Worm (Caenorhabditis elegans) whole organism, L2 larva: ENCODE measurements around the gene T06F4.1.

Experiments
- C34F6.9 ChIP-seq: fragments of 150-350 bp; optimal IDR thresholded peaks from 2 replicates; lab custom pipeline; 2014; ENCODE audit warnings: missing biosample characterization, missing genetic modification characterization
- F13H6.1 ChIP-seq: sonication (generic microtip); optimal IDR thresholded peaks from 2 replicates; lab custom pipeline; 2016; ENCODE audit warnings: missing genetic modification characterization, missing compliant biosample characterization
- Y55F3AM.14 ChIP-seq: fragments of 200-800 bp; sonication (Bioruptor generic); optimal IDR thresholded peaks from 2 replicates; lab custom pipeline; 2018; ENCODE audit warnings: mild to moderate bottlenecking, missing genetic modification characterization, missing compliant biosample characterization
- ZK546.5 ChIP-seq: sonication (generic microtip); optimal IDR thresholded peaks from 2 replicates; lab custom pipeline; 2017; ENCODE audit warnings: missing biosample characterization, missing genetic modification characterization
- alr-1 ChIP-seq: fragments of 150-350 bp; optimal IDR thresholded peaks from 2 replicates; lab custom pipeline; 2014; ENCODE audit warnings: missing biosample characterization, missing genetic modification characterization
- aly-2 ChIP-seq: fragments of 150-350 bp; optimal IDR thresholded peaks from 2 replicates; lab custom pipeline; 2014; ENCODE audit warnings: missing biosample characterization, missing genetic modification characterization
- ama-1 ChIP-seq: fragments of 150-350 bp; optimal IDR thresholded peaks from 2 replicates; lab custom pipeline; 2018; ENCODE audit warnings: inconsistent platforms
- blmp-1 ChIP-seq: sonication (generic microtip); optimal IDR thresholded peaks from 2 replicates; lab custom pipeline; 2017; ENCODE audit warnings: missing genetic modification characterization, mild to moderate bottlenecking, missing compliant biosample characterization, antibody characterized with exemption, moderate library complexity; ENCODE audit not compliant: insufficient read depth
- ceh-16 ChIP-seq: fragments of 150-350 bp; optimal IDR thresholded peaks from 2 replicates; lab custom pipeline; 2014; ENCODE audit warnings: missing biosample characterization, missing genetic modification characterization
- ceh-82 ChIP-seq: fragments of 150-350 bp; optimal IDR thresholded peaks from 2 replicates; lab custom pipeline; 2014; ENCODE audit warnings: missing biosample characterization, missing genetic modification characterization
- crh-2 ChIP-seq: sonication (generic microtip); optimal IDR thresholded peaks from 2 replicates; lab custom pipeline; 2017; ENCODE audit warnings: missing biosample characterization, missing genetic modification characterization
- dmd-4 ChIP-seq: sonication (generic microtip); optimal IDR thresholded peaks from 2 replicates; lab custom pipeline; 2017; ENCODE audit warnings: missing biosample characterization, missing genetic modification characterization
- egl-27 ChIP-seq: sonication (generic microtip); optimal IDR thresholded peaks from 3 replicates; lab custom pipeline; 2017; ENCODE audit warnings: missing biosample characterization, missing genetic modification reagents, missing genetic modification characterization
- elt-3 ChIP-seq: sonication (generic microtip); optimal IDR thresholded peaks from 2 replicates; lab custom pipeline; 2017; ENCODE audit warnings: missing biosample characterization, missing genetic modification characterization
- fos-1 ChIP-seq: fragments of 150-350 bp; optimal IDR thresholded peaks from 2 replicates; lab custom pipeline; 2014; ENCODE audit warnings: missing biosample characterization, missing genetic modification characterization
- gmeb-1 ChIP-seq: fragments of 150-350 bp; optimal IDR thresholded peaks from 2 replicates; lab custom pipeline; 2014; ENCODE audit warnings: missing biosample characterization, missing genetic modification characterization
- lin-11 ChIP-seq: fragments of 150-350 bp; sonication (generic microtip); optimal IDR thresholded peaks from 2 replicates; lab custom pipeline; 2014; ENCODE audit warnings: missing biosample characterization, missing genetic modification characterization, inconsistent platforms, mixed read lengths
- lin-13 ChIP-seq: fragments of 150-350 bp; optimal IDR thresholded peaks from 2 replicates; lab custom pipeline; 2014; ENCODE audit warnings: missing biosample characterization, missing genetic modification reagents, missing genetic modification characterization
- lin-39 ChIP-seq: fragments of 150-350 bp; optimal IDR thresholded peaks from 2 replicates; lab custom pipeline; 2014; ENCODE audit warnings: missing biosample characterization, missing genetic modification reagents, missing genetic modification characterization
- lsy-2 ChIP-seq, 2 experiments: fragments of 150-350 bp in 1 of 2; sonication (generic microtip) in 1 of 2; optimal IDR thresholded peaks; 2 replicates each; lab custom pipeline; 2014 to 2017; ENCODE audit warnings: missing biosample characterization in 2 of 2, missing genetic modification characterization in 2 of 2
- mab-5 ChIP-seq: fragments of 150-350 bp; optimal IDR thresholded peaks from 2 replicates; lab custom pipeline; 2014; ENCODE audit warnings: missing biosample characterization, missing genetic modification characterization
- mdl-1 ChIP-seq, 2 experiments: fragments of 150-350 bp in 1 of 2; sonication (generic microtip) in 1 of 2; optimal IDR thresholded peaks; 2 replicates each; lab custom pipeline; 2017; ENCODE audit warnings: missing biosample characterization in 2 of 2, missing genetic modification characterization in 2 of 2
- nhr-11 ChIP-seq: fragments of 150-350 bp; optimal IDR thresholded peaks from 2 replicates; lab custom pipeline; 2014; ENCODE audit warnings: missing biosample characterization, missing genetic modification characterization
- nhr-12 ChIP-seq: fragments of 150-350 bp; optimal IDR thresholded peaks from 2 replicates; lab custom pipeline; 2014; ENCODE audit warnings: missing biosample characterization, missing genetic modification characterization
- nhr-129 ChIP-seq: fragments of 150-350 bp; optimal IDR thresholded peaks from 2 replicates; lab custom pipeline; 2014; ENCODE audit warnings: missing biosample characterization, missing genetic modification characterization
- nhr-21 ChIP-seq: fragments of 150-350 bp; optimal IDR thresholded peaks from 2 replicates; lab custom pipeline; 2014; ENCODE audit warnings: missing biosample characterization, missing genetic modification characterization
- nhr-23 ChIP-seq: fragments of 150-350 bp; optimal IDR thresholded peaks from 2 replicates; lab custom pipeline; 2014; ENCODE audit warnings: missing biosample characterization, missing genetic modification reagents, missing genetic modification characterization
- nhr-237 ChIP-seq: fragments of 150-350 bp; optimal IDR thresholded peaks from 2 replicates; lab custom pipeline; 2014; ENCODE audit warnings: missing biosample characterization, missing genetic modification characterization
- nhr-25 ChIP-seq: fragments of 150-350 bp; sonication (generic microtip); optimal IDR thresholded peaks from 3 replicates; lab custom pipeline; 2014; ENCODE audit warnings: missing biosample characterization, missing genetic modification characterization
- nhr-77 ChIP-seq: fragments of 150-350 bp; optimal IDR thresholded peaks from 2 replicates; lab custom pipeline; 2014; ENCODE audit warnings: missing biosample characterization, missing genetic modification characterization
- peb-1 ChIP-seq: fragments of 150-350 bp; optimal IDR thresholded peaks from 2 replicates; lab custom pipeline; 2014; ENCODE audit warnings: missing biosample characterization, missing genetic modification characterization
- skn-1 ChIP-seq: sonication (generic microtip); optimal IDR thresholded peaks from 2 replicates; lab custom pipeline; 2017; ENCODE audit warnings: missing biosample characterization, missing genetic modification characterization
- sma-3 ChIP-seq: sonication (generic microtip); optimal IDR thresholded peaks from 2 replicates; lab custom pipeline; 2016; ENCODE audit warnings: missing genetic modification reagents, missing genetic modification characterization, missing compliant biosample characterization
- sma-9 ChIP-seq, 2 experiments: fragments of 150-350 bp in 1 of 2; sonication (generic microtip) in 1 of 2; optimal IDR thresholded peaks; 2 replicates each; lab custom pipeline; 2014 to 2016; ENCODE audit warnings: missing genetic modification characterization in 2 of 2, mild to moderate bottlenecking in 1 of 2, missing biosample characterization in 1 of 2, missing compliant biosample characterization in 1 of 2, missing genetic modification reagents in 1 of 2, moderate library complexity in 1 of 2
- snpc-4 ChIP-seq: fragments of 150-350 bp; optimal IDR thresholded peaks from 2 replicates; lab custom pipeline; 2014; ENCODE audit warnings: missing biosample characterization, missing genetic modification characterization
- unc-55 ChIP-seq: fragments of 150-350 bp; sonication (generic microtip); optimal IDR thresholded peaks from 3 replicates; lab custom pipeline; 2014; ENCODE audit warnings: missing biosample characterization, missing genetic modification reagents, missing genetic modification characterization
- unc-62 ChIP-seq: fragments of 150-350 bp; optimal IDR thresholded peaks from 2 replicates; lab custom pipeline; 2014; ENCODE audit warnings: missing biosample characterization, missing genetic modification reagents, missing genetic modification characterization
- zag-1 ChIP-seq: fragments of 150-350 bp; optimal IDR thresholded peaks from 2 replicates; lab custom pipeline; 2014; ENCODE audit warnings: missing biosample characterization, missing genetic modification characterization
- ztf-1 ChIP-seq: fragments of 200-800 bp; sonication (Bioruptor generic); conservative IDR thresholded peaks from 2 replicates; pipeline ENCODE4 v1.3.6; 2022; ENCODE audit warnings: missing genetic modification characterization, missing compliant biosample characterization
- ztf-11 ChIP-seq: sonication (generic microtip); optimal IDR thresholded peaks from 2 replicates; lab custom pipeline; 2017; ENCODE audit warnings: missing biosample characterization, missing genetic modification characterization
- ztf-4 ChIP-seq: fragments of 150-350 bp; optimal IDR thresholded peaks from 2 replicates; lab custom pipeline; 2014; ENCODE audit warnings: missing biosample characterization, missing genetic modification characterization

The T06F4.1 gene

ce11 chrX:4021967-4022366 is 57.2 kb downstream of the T06F4.1 start, which contains the start of gene acr-10:
Gene acr-10, plus strand, starts transcription at chrX:4022267.
- no peak for TF ChIP-seq ceh-82
- TF ChIP-seq C34F6.9 = no peak
- TF ChIP-seq nhr-129 (tag; lab: Kevin White, UChicago) = peak; percentile 17
- TF ChIP-seq nhr-237 (tag; lab: Kevin White, UChicago) = no peak

ce11 chrX:4018566-4019182 is 60.5 kb downstream of the T06F4.1 start:
- no peak for TF ChIP-seq elt-3 (tag; lab: Kevin White, UChicago)
- peak; percentile 5 for TF ChIP-seq skn-1 (tag; lab: Kevin White, UChicago)
- peak; percentile 53 for TF ChIP-seq fos-1 (tag; lab: Kevin White, UChicago)
- TF ChIP-seq ZK546.5 = no peak
- peak in 1 of 2 experiments; percentile 1 for TF ChIP-seq mdl-1 (tag; optimal IDR thresholded peaks at IDR 0.05; lab: Kevin White, UChicago)
- peak; percentile 12 for TF ChIP-seq sma-3
- TF ChIP-seq peb-1 (tag; lab: Kevin White, UChicago) = no peak
- peak; percentile 45 for TF ChIP-seq sma-9 (GFP tag; optimal IDR thresholded peaks at IDR 0.05; lab: Kevin White, UChicago)
- TF ChIP-seq sma-9 (tag; optimal IDR thresholded peaks at IDR 0.05; lab: Kevin White, UChicago) = no peak
- TF ChIP-seq F13H6.1 (tag; lab: Kevin White, UChicago) = peak; percentile 51
- TF ChIP-seq lsy-2 (tag; optimal IDR thresholded peaks at IDR 0.05; lab: Kevin White, UChicago) = peak in 1 of 2 experiments; percentile 21
- TF ChIP-seq nhr-129 (tag; lab: Kevin White, UChicago) = peak; percentile 41
- no peak for TF ChIP-seq nhr-237 (tag; lab: Kevin White, UChicago)
- TF ChIP-seq snpc-4 = no peak
- peak; percentile 19 for TF ChIP-seq nhr-25 (tag; lab: Kevin White, UChicago)
- TF ChIP-seq crh-2 (tag; lab: Kevin White, UChicago) = peak; percentile 43

- TF ChIP-seq alr-1 (tag; lab: Kevin White, UChicago) (no peak), mdl-1 (tag; optimal IDR thresholded peaks at IDR 0.05; lab: Kevin White, UChicago) (no peak), sma-9 (GFP tag; optimal IDR thresholded peaks at IDR 0.05; lab: Kevin White, UChicago) (peak; percentile 23), sma-9 (tag; optimal IDR thresholded peaks at IDR 0.05; lab: Kevin White, UChicago) (no peak), unc-62 (GFP tag; lab: Kevin White, UChicago) (no peak), ZK546.5 (no peak), egl-27 (tag; lab: Kevin White, UChicago) (no peak), C34F6.9 (no peak), nhr-129 (tag; lab: Kevin White, UChicago) (no peak), nhr-12 (tag; lab: Kevin White, UChicago) (no peak), fos-1 (tag; lab: Kevin White, UChicago) (peak; percentile 36)
- TF ChIP-seq, all 48 proteins: peak for 2
These were observed 61.4 kb downstream of the T06F4.1 start for ce11 chrX:4017576-4018309.

- TF ChIP-seq nhr-11 = no peak
- TF ChIP-seq nhr-21 (tag; lab: Kevin White, UChicago) = no peak
- no peak for TF ChIP-seq peb-1 (tag; lab: Kevin White, UChicago)
- peak; percentile 73 for TF ChIP-seq ztf-4 (tag; lab: Kevin White, UChicago)
- TF ChIP-seq lin-13 (GFP tag; lab: Kevin White, UChicago) = peak; percentile 51
- TF ChIP-seq ztf-1 (GFP tag; lab: Robert Waterston, UW) = no peak
- no peak for TF ChIP-seq ceh-16 (tag; lab: Kevin White, UChicago)
- no peak for TF ChIP-seq gmeb-1 (tag; lab: Kevin White, UChicago)
- TF ChIP-seq Y55F3AM.14 = peak; percentile 25
- TF ChIP-seq mab-5 = peak; percentile 34
- peak; percentile 70 for TF ChIP-seq sma-9 (GFP tag; optimal IDR thresholded peaks at IDR 0.05; lab: Kevin White, UChicago)
- no peak for TF ChIP-seq sma-9 (tag; optimal IDR thresholded peaks at IDR 0.05; lab: Kevin White, UChicago)
- no peak for TF ChIP-seq skn-1 (tag; lab: Kevin White, UChicago)
- no peak for TF ChIP-seq unc-62 (GFP tag; lab: Kevin White, UChicago)
- no peak for TF ChIP-seq nhr-23 (tag; lab: Kevin White, UChicago)
- peak; percentile 59 for TF ChIP-seq egl-27 (tag; lab: Kevin White, UChicago)
- TF ChIP-seq dmd-4 (tag; lab: Kevin White, UChicago) = no peak
- TF ChIP-seq nhr-77 (tag; lab: Kevin White, UChicago) = no peak
- peak; percentile 19 for TF ChIP-seq ama-1 (lab: Kevin White, UChicago)
- TF ChIP-seq ZK546.5 = no peak
- peak; percentile 9 for TF ChIP-seq nhr-25 (tag; lab: Kevin White, UChicago)
- TF ChIP-seq zag-1 (tag; lab: Kevin White, UChicago) = peak; percentile 56
- TF ChIP-seq elt-3 (tag; lab: Kevin White, UChicago) = no peak
- TF ChIP-seq lin-39 (tag; lab: Kevin White, UChicago) = no peak
- TF ChIP-seq aly-2 (tag; lab: Kevin White, UChicago) = no peak
- TF ChIP-seq lin-11 (tag; lab: Kevin White, UChicago) = peak; percentile 69
- TF ChIP-seq F13H6.1 (tag; lab: Kevin White, UChicago) = peak; percentile 91
- TF ChIP-seq nhr-129 (tag; lab: Kevin White, UChicago) = peak; percentile 60
- peak in 1 of 2 experiments; percentile 69 for TF ChIP-seq lsy-2 (tag; optimal IDR thresholded peaks at IDR 0.05; lab: Kevin White, UChicago)
- TF ChIP-seq unc-55 (GFP tag; lab: Kevin White, UChicago) = peak; percentile 69
- peak; percentile 31 to 53 for TF ChIP-seq mdl-1 (tag; optimal IDR thresholded peaks at IDR 0.05; lab: Kevin White, UChicago)
- no peak for TF ChIP-seq snpc-4
- TF ChIP-seq ztf-11 = no peak
- TF ChIP-seq blmp-1 (tag; lab: Kevin White, UChicago) = peak; percentile 21
- peak; percentile 39 for TF ChIP-seq sma-3
- TF ChIP-seq alr-1 (tag; lab: Kevin White, UChicago) = no peak
These were observed 63.1 kb downstream of the T06F4.1 start, which contains the start of gene hrg-1 for ce11 chrX:4016113-4016512. Gene hrg-1, minus strand, starts transcription at chrX:4016221.
